Worm (Caenorhabditis elegans): Measurements from ENCODE around the gene nrde-2.

Gene nrde-2

DNA sequence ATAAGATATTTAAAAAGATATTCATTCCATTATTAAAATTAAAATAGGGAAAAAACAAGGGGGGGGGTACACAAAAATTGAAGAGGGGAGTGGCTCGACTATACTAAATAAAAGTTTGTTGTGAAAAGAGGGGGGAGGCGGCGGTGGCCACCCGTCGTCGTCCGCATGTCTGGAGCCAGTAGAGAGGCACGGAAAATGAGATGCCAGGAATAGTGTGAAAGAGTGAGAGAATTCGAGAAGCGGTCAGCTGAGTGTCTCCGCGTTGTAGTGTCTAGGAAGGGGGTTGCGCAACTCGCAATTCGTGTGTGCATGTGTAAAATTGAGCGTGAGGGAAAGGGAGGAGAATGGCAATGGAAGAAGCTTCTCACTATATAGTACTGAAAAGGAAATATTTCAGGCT lies 45.2 kb downstream of the nrde-2 start:
- peak; percentile 7 for TF ChIP-seq nhr-47 (tag; optimal IDR thresholded peaks at IDR 0.05)
- peak in 1 of 3 experiments; percentile 27 for TF ChIP-seq ceh-82 (tag; optimal IDR thresholded peaks at IDR 0.05)
- TF ChIP-seq unc-130 (tag; optimal IDR thresholded peaks at IDR 0.05): no peak
- TF ChIP-seq irx-1 (tag; optimal IDR thresholded peaks at IDR 0.05): no peak
- TF ChIP-seq lin-35 (GFP tag; optimal IDR thresholded peaks at IDR 0.05): peak in 1 of 2 experiments; percentile 11
- peak; percentile 41 for TF ChIP-seq rnt-1 (tag; optimal IDR thresholded peaks at IDR 0.05)
- no peak for TF ChIP-seq lin-13 (GFP tag; optimal IDR thresholded peaks at IDR 0.05)
- peak; percentile 5 for TF ChIP-seq nhr-71 (tag; optimal IDR thresholded peaks at IDR 0.05)
- no peak for TF ChIP-seq egl-27 (tag; optimal IDR thresholded peaks at IDR 0.05)
- no peak for TF ChIP-seq pax-3 (tag; optimal IDR thresholded peaks at IDR 0.05)
- TF ChIP-seq mdl-1 (tag; optimal IDR thresholded peaks at IDR 0.05): peak in 1 of 2 experiments; percentile 8
- peak; percentile 53 for TF ChIP-seq lin-14 (GFP tag; optimal IDR thresholded peaks at IDR 0.05)
- no peak for TF ChIP-seq sox-4 (tag; optimal IDR thresholded peaks at IDR 0.05)
- TF ChIP-seq nhr-11 (tag; optimal IDR thresholded peaks at IDR 0.05): peak; percentile 26
- TF ChIP-seq efl-1 (optimal IDR thresholded peaks at IDR 0.05): peak in 1 of 2 experiments; percentile 26
- TF ChIP-seq efl-1 (GFP tag; optimal IDR thresholded peaks at IDR 0.05 in 1 of 2): peak in 1 of 2 experiments; percentile 47
- TF ChIP-seq dsc-1 (tag; optimal IDR thresholded peaks at IDR 0.05): peak; percentile 27

DNA sequence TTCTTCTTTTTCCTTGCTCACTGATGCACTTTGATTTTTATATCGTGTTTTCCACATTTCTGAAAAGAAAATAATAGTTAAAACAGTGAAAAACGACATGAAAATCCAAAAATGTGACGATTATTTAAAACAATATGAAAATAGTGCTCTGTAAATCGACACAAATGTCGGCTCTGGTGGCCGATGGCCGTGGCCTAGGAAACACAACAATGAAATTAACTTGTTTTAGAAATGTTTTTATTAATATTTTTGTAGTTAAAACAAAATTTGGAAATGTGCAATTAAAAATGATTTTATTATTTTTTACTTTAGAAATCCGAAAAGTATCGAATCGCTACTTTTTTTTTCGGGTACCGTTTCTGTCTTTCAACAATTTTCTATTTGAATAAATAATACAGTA lies 46.7 kb downstream of the nrde-2 start, which contains the start of gene arv-1:
arv-1 (minus strand) TSS at position 65 of the 400 bp plus-strand sequence.
- no peak for TF ChIP-seq nhr-77 (tag; optimal IDR thresholded peaks at IDR 0.05)
- no peak for TF ChIP-seq lin-39 (tag; optimal IDR thresholded peaks at IDR 0.05)
- peak; percentile 50 for TF ChIP-seq C16A3.4 (tag; optimal IDR thresholded peaks at IDR 0.05)
- no peak for TF ChIP-seq ceh-63 (GFP tag; optimal IDR thresholded peaks at IDR 0.05)
- TF ChIP-seq dpl-1 (GFP tag; optimal IDR thresholded peaks at IDR 0.05): peak; percentile 51 to 72 (median 70)
- peak; percentile 31 for TF ChIP-seq F16B12.6 (tag; optimal IDR thresholded peaks at IDR 0.05)
- TF ChIP-seq nhr-84 (tag; optimal IDR thresholded peaks at IDR 0.05): no peak
- no peak for TF ChIP-seq zip-4 (GFP tag; optimal IDR thresholded peaks at IDR 0.05)
- no peak for TF ChIP-seq nhr-76 (tag; optimal IDR thresholded peaks at IDR 0.05)
- peak; percentile 78 for TF ChIP-seq lin-14 (GFP tag; optimal IDR thresholded peaks at IDR 0.05)
- TF ChIP-seq nhr-71 (tag; optimal IDR thresholded peaks at IDR 0.05): peak; percentile 79
- TF ChIP-seq efl-1 (optimal IDR thresholded peaks at IDR 0.05): peak; percentile 68 to 72
- peak; percentile 59 to 97 for TF ChIP-seq efl-1 (GFP tag; optimal IDR thresholded peaks at IDR 0.05 in 1 of 2)
- peak; percentile 72 for TF ChIP-seq pax-3 (tag; optimal IDR thresholded peaks at IDR 0.05)
- TF ChIP-seq C04F5.9 (tag; optimal IDR thresholded peaks at IDR 0.05): peak; percentile 52
- TF ChIP-seq sup-37 (GFP tag; optimal IDR thresholded peaks at IDR 0.05): no peak
- TF ChIP-seq ceh-82 (tag; optimal IDR thresholded peaks at IDR 0.05): peak; percentile 46 to 66 (median 50)
- TF ChIP-seq hlh-17 (GFP tag; optimal IDR thresholded peaks at IDR 0.05; ENCODE audit: borderline replicate concordance): no peak
- TF ChIP-seq zag-1 (tag; optimal IDR thresholded peaks at IDR 0.05): no peak
- TF ChIP-seq jun-1 (tag; optimal IDR thresholded peaks at IDR 0.05): no peak
- TF ChIP-seq mdl-1 (tag; optimal IDR thresholded peaks at IDR 0.05): no peak
- TF ChIP-seq nhr-20 (tag; optimal IDR thresholded peaks at IDR 0.05): peak; percentile 71
- peak; percentile 70 for TF ChIP-seq snu-23 (GFP tag; optimal IDR thresholded peaks at IDR 0.05)
- TF ChIP-seq skn-1 (tag; optimal IDR thresholded peaks at IDR 0.05): peak; percentile 5
- TF ChIP-seq aly-2 (tag; optimal IDR thresholded peaks at IDR 0.05): no peak
- no peak for TF ChIP-seq C34B4.2 (tag; optimal IDR thresholded peaks at IDR 0.05)
- TF ChIP-seq tlp-1 (tag; optimal IDR thresholded peaks at IDR 0.05): no peak
- TF ChIP-seq sptf-1 (tag; optimal IDR thresholded peaks at IDR 0.05): no peak
- TF ChIP-seq nhr-47 (tag; optimal IDR thresholded peaks at IDR 0.05): peak; percentile 75
- peak; percentile 82 for TF ChIP-seq ceh-90 (tag; optimal IDR thresholded peaks at IDR 0.05)
- TF ChIP-seq nhr-90 (tag; optimal IDR thresholded peaks at IDR 0.05; ENCODE audit: poor library complexity): peak; percentile 81
- TF ChIP-seq lir-3 (tag; optimal IDR thresholded peaks at IDR 0.05; ENCODE audit: poor library complexity): peak; percentile 89
- peak; percentile 63 for TF ChIP-seq nhr-19 (GFP tag; conservative IDR thresholded peaks at IDR 0.05)
- TF ChIP-seq lin-13 (GFP tag; optimal IDR thresholded peaks at IDR 0.05): no peak
- peak; percentile 63 for TF ChIP-seq mep-1 (tag; optimal IDR thresholded peaks at IDR 0.05)
- no peak for TF ChIP-seq ztf-4 (tag; optimal IDR thresholded peaks at IDR 0.05)
- no peak for TF ChIP-seq fos-1 (tag; optimal IDR thresholded peaks at IDR 0.05)
- TF ChIP-seq dsc-1 (tag; optimal IDR thresholded peaks at IDR 0.05): peak; percentile 65
- peak; percentile 42 for TF ChIP-seq unc-86 (tag; optimal IDR thresholded peaks at IDR 0.05)
- TF ChIP-seq unc-130 (tag; optimal IDR thresholded peaks at IDR 0.05): peak; percentile 66
- peak in 1 of 2 experiments; percentile 78 for TF ChIP-seq ztf-11 (tag; optimal IDR thresholded peaks at IDR 0.05)
- peak; percentile 27 for TF ChIP-seq nhr-11 (tag; optimal IDR thresholded peaks at IDR 0.05)
- peak; percentile 79 for TF ChIP-seq fkh-4 (tag; optimal IDR thresholded peaks at IDR 0.05; ENCODE audit: borderline replicate concordance)
- TF ChIP-seq fkh-8 (tag; optimal IDR thresholded peaks at IDR 0.05): peak; percentile 58
